Worm (Caenorhabditis elegans) whole organism, L1 larva: ENCODE measurements around the gene rab-30.

Experiments
- C16A3.4 ChIP-seq: fragments of 150-350 bp; optimal IDR thresholded peaks from 2 replicates; lab custom pipeline; 2014; ENCODE audit warnings: missing biosample characterization, missing genetic modification characterization
- Y116A8C.19 ChIP-seq: sonication (generic microtip); optimal IDR thresholded peaks from 2 replicates; lab custom pipeline; 2016; ENCODE audit warnings: missing compliant biosample characterization, missing genetic modification characterization, borderline replicate concordance
- ceh-82 ChIP-seq, 3 experiments: fragments of 150-350 bp in 1 of 3; sonication (generic microtip) in 2 of 3; optimal IDR thresholded peaks; 2 replicates each; lab custom pipeline; 2014 to 2017; ENCODE audit warnings: missing biosample characterization in 3 of 3, missing genetic modification characterization in 3 of 3
- ceh-90 ChIP-seq: sonication (generic microtip); optimal IDR thresholded peaks from 2 replicates; lab custom pipeline; 2016; ENCODE audit warnings: missing genetic modification characterization, missing compliant biosample characterization
- ces-1 ChIP-seq: fragments of 150-350 bp; optimal IDR thresholded peaks from 2 replicates; lab custom pipeline; 2014; ENCODE audit warnings: missing biosample characterization, missing genetic modification reagents, missing genetic modification characterization
- dsc-1 ChIP-seq: sonication (generic microtip); optimal IDR thresholded peaks from 2 replicates; lab custom pipeline; 2016; ENCODE audit warnings: mild to moderate bottlenecking, missing genetic modification characterization, missing compliant biosample characterization
- efl-1 ChIP-seq, 4 experiments: fragments of 150-350 bp; optimal IDR thresholded peaks in 3 of 4; peaks in 1 of 4; 1 replicate in 1 of 4; 2 replicates in 3 of 4; lab custom pipeline; 2014; ENCODE audit warnings: missing biosample characterization in 2 of 4, missing genetic modification characterization in 2 of 4, missing genetic modification reagents in 2 of 4
- fkh-10 ChIP-seq: sonication (generic microtip); optimal IDR thresholded peaks from 2 replicates; lab custom pipeline; 2017; ENCODE audit warnings: missing biosample characterization, missing genetic modification reagents, missing genetic modification characterization
- fkh-4 ChIP-seq: sonication (generic microtip); optimal IDR thresholded peaks from 2 replicates; lab custom pipeline; 2016; ENCODE audit warnings: missing compliant biosample characterization, missing genetic modification characterization, borderline replicate concordance
- hlh-4 ChIP-seq: sonication (generic microtip); optimal IDR thresholded peaks from 2 replicates; lab custom pipeline; 2016; ENCODE audit warnings: mild to moderate bottlenecking, missing genetic modification characterization, missing compliant biosample characterization
- lin-13 ChIP-seq: fragments of 150-350 bp; optimal IDR thresholded peaks from 2 replicates; lab custom pipeline; 2014; ENCODE audit warnings: missing biosample characterization, missing genetic modification reagents, missing genetic modification characterization
- lin-14 ChIP-seq: fragments of 200-800 bp; sonication (Bioruptor generic); optimal IDR thresholded peaks from 2 replicates; lab custom pipeline; 2018; ENCODE audit warnings: mild to moderate bottlenecking, missing genetic modification characterization, moderate library complexity, missing compliant biosample characterization
- lin-35 ChIP-seq, 2 experiments: fragments of 150-350 bp; optimal IDR thresholded peaks; 2 replicates each; lab custom pipeline; 2014; ENCODE audit warnings: missing biosample characterization in 2 of 2, missing genetic modification characterization in 2 of 2, missing genetic modification reagents in 2 of 2
- lsy-2 ChIP-seq, 2 experiments: fragments of 150-350 bp; optimal IDR thresholded peaks; 2 replicates each; lab custom pipeline; 2014; ENCODE audit warnings: missing biosample characterization in 2 of 2, missing genetic modification characterization in 2 of 2
- mab-9 ChIP-seq: fragments of 200-800 bp; sonication (Bioruptor generic); IDR thresholded peaks from 2 replicates; pipeline ENCODE4 v1.3.6; 2022; ENCODE audit warnings: missing genetic modification reagents, missing genetic modification characterization, missing compliant biosample characterization
- mef-2 ChIP-seq: fragments of 150-350 bp; optimal IDR thresholded peaks from 2 replicates; lab custom pipeline; 2014; ENCODE audit warnings: missing biosample characterization, missing genetic modification characterization
- nhr-20 ChIP-seq: sonication (generic microtip); optimal IDR thresholded peaks from 2 replicates; lab custom pipeline; 2016; ENCODE audit warnings: mild to moderate bottlenecking, missing genetic modification characterization, missing compliant biosample characterization
- nhr-237 ChIP-seq: fragments of 150-350 bp; optimal IDR thresholded peaks from 2 replicates; lab custom pipeline; 2014; ENCODE audit warnings: missing biosample characterization, missing genetic modification characterization
- nhr-71 ChIP-seq: sonication (generic microtip); optimal IDR thresholded peaks from 2 replicates; lab custom pipeline; 2016; ENCODE audit warnings: mild to moderate bottlenecking, missing genetic modification characterization, moderate library complexity, missing compliant biosample characterization
- nhr-84 ChIP-seq: sonication (generic microtip); optimal IDR thresholded peaks from 2 replicates; lab custom pipeline; 2017; ENCODE audit warnings: missing biosample characterization, missing genetic modification characterization
- nhr-85 ChIP-seq: sonication (generic microtip); peaks from one replicate; lab custom pipeline; 2016; ENCODE audit warnings: missing genetic modification characterization, inconsistent platforms, missing compliant biosample characterization
- rnt-1 ChIP-seq: sonication (generic microtip); optimal IDR thresholded peaks from 2 replicates; lab custom pipeline; 2016; ENCODE audit warnings: mild to moderate bottlenecking, missing genetic modification characterization, moderate library complexity, missing compliant biosample characterization
- snu-23 ChIP-seq: sonication (generic microtip); optimal IDR thresholded peaks from 2 replicates; lab custom pipeline; 2016; ENCODE audit warnings: missing genetic modification characterization, missing compliant biosample characterization
- swsn-7 ChIP-seq: sonication (generic microtip); optimal IDR thresholded peaks from 2 replicates; lab custom pipeline; 2016; ENCODE audit warnings: missing genetic modification characterization, missing compliant biosample characterization
- tbx-2 ChIP-seq: sonication (generic microtip); optimal IDR thresholded peaks from 2 replicates; lab custom pipeline; 2016; ENCODE audit warnings: missing genetic modification characterization, missing compliant biosample characterization
- tlp-1 ChIP-seq: fragments of 150-350 bp; optimal IDR thresholded peaks from 2 replicates; lab custom pipeline; 2014; ENCODE audit warnings: missing biosample characterization, missing genetic modification characterization
- unc-86 ChIP-seq: sonication (generic microtip); optimal IDR thresholded peaks from 2 replicates; lab custom pipeline; 2016; ENCODE audit warnings: missing genetic modification characterization, missing compliant biosample characterization
- xbp-1 ChIP-seq: sonication (generic microtip); optimal IDR thresholded peaks from 2 replicates; lab custom pipeline; 2016; ENCODE audit warnings: missing genetic modification characterization, missing compliant biosample characterization
- zag-1 ChIP-seq: fragments of 150-350 bp; optimal IDR thresholded peaks from 2 replicates; lab custom pipeline; 2014; ENCODE audit warnings: missing biosample characterization, missing genetic modification characterization
- ztf-4 ChIP-seq: fragments of 150-350 bp; optimal IDR thresholded peaks from 2 replicates; lab custom pipeline; 2014; ENCODE audit warnings: missing biosample characterization, missing genetic modification characterization

Gene rab-30

DNA sequence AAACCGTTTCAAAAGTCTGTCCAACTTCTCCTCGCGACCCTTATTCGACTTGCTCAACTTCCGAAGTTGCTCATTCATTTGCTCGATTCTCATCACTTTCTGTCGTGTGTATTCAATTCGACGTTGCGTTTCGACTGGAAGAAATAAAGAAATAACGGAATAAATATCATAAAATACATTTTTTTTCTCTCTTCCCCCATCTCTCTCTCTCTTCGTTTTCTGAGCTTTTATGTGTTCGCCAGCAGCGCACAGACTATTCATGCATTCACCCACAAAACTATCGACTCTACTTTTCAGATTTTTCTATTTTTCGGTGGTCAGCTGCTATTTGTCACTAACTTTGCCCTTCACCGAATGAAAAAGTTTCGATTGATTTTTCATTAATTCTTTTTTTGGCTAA, at the start of gene rab-30:
Gene rab-30 (plus strand): TSS at position 301 of the 400 bp plus-strand sequence.
- no peak for TF ChIP-seq lin-14
- no peak for TF ChIP-seq ceh-90

DNA sequence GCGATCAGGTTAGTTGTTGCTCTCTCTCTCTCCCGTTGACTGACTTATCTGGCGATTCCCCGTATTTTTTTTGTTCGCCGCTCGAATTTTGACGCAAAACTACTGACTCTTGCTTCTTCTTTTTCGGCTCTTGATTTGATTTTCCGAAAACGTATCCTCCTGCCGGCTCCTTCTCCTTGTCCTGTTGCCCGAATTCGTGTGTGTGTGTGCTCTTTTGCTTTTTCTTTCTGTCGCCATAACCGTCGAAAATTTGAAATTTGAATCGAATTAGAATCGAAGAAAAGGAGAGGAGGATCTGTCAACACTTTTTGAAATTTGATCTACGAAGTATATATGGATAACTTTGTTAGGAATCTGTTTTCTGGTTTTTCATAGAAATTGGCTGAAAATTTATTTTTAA, 47.8 kb upstream of the rab-30 start:
- TF ChIP-seq fkh-10 = peak; percentile 80
- peak; percentile 30 for TF ChIP-seq lin-14
- no peak for TF ChIP-seq tbx-2 (tag; lab: Kevin White, UChicago)

DNA sequence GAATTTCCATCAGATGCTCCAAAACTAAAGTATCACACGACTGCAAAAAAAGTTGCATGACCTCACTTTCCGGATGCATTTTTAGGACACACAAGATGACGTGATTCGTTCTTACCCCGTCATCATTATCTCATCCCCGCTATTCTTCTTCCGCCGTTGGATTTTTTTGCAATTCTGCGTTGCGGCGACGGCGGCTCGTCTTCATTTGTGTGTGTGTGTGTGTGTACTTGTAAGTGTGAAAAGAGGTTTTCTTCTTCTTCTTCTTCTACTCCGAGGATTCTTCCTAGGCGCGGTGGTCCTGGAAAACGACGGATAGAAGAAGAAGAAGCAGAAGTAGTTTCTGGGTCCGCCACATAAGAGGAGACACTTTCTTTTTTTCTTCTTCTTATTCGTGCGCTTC, 44.6 kb upstream of the rab-30 start:
- TF ChIP-seq ztf-4 (tag; lab: Kevin White, UChicago) (no peak), fkh-10 (peak; percentile 41), unc-86 (tag; lab: Kevin White, UChicago) (peak; percentile 18), efl-1 (optimal IDR thresholded peaks at IDR 0.05; lab: Kevin White, UChicago) (no peak), efl-1 (GFP tag; optimal IDR thresholded peaks at IDR 0.05 in 1 of 2; lab: Kevin White, UChicago) (peak in 1 of 2 experiments; percentile 84), nhr-84 (tag; lab: Kevin White, UChicago) (no peak), snu-23 (GFP tag; lab: Kevin White, UChicago) (no peak), ces-1 (GFP tag; lab: Kevin White, UChicago) (no peak), lin-14 (peak; percentile 62), mef-2 (tag; lab: Kevin White, UChicago) (no peak), nhr-85 (tag; lab: Kevin White, UChicago) (no peak)

DNA sequence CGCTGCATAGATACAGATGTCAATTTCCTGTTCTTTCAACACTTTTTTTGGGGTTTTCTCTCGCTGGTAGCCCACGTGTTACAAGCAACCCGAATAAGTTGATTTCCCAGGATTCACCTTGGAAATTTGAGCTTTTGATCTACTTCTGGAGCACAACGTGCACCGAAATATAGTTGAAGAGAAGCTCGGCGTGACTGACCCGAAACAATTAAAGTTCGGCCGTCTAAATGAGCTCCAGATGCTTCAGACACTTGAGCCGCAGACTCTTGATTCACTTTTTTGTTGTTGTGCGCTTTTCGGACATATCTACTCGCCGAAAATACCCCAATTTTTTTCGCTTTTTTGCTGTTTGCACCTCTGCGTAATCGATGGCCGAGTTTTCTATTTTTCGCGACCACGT, 41.5 kb upstream of the rab-30 start:
- TF ChIP-seq lin-35 (GFP tag; optimal IDR thresholded peaks at IDR 0.05; lab: Kevin White, UChicago) (no peak), swsn-7 (tag; lab: Kevin White, UChicago) (no peak), dsc-1 (tag; lab: Kevin White, UChicago) (peak; percentile 80), xbp-1 (tag; lab: Kevin White, UChicago) (no peak), nhr-237 (tag; lab: Kevin White, UChicago) (no peak), nhr-85 (tag; lab: Kevin White, UChicago) (peak; percentile 38), fkh-4 (tag; lab: Kevin White, UChicago) (peak; percentile 62), lin-13 (GFP tag; lab: Kevin White, UChicago) (no peak), ceh-82 (tag; optimal IDR thresholded peaks at IDR 0.05; lab: Kevin White, UChicago) (no peak), rnt-1 (tag; lab: Kevin White, UChicago) (no peak), Y116A8C.19 (tag; lab: Kevin White, UChicago) (no peak), mab-9 (no peak), tbx-2 (tag; lab: Kevin White, UChicago) (no peak), nhr-71 (tag; lab: Kevin White, UChicago) (no peak), mef-2 (tag; lab: Kevin White, UChicago) (no peak), tlp-1 (tag; lab: Kevin White, UChicago) (no peak), zag-1 (no peak), C16A3.4 (tag; lab: Kevin White, UChicago) (no peak)

DNA sequence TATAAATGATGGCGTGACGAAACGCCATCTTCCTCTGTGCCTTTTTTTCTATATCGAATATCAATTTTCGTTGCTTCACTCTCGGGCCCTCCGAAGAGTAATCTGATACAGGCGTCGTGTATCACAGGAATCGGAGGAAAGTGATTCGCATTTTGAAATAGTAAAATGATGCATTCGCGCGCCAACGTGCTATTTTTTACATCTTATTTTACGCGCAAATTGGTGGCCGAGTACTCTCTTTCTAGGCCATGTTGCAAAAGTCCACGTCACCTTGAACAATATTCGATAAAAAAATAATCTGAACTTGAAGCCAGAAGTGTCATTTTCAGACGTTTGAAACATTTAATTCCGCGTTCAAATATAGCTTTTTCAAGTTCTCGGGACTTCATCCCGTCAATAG, 40.8 kb upstream of the rab-30 start:
- TF ChIP-seq efl-1 (optimal IDR thresholded peaks at IDR 0.05; lab: Kevin White, UChicago) (no peak), efl-1 (GFP tag; optimal IDR thresholded peaks at IDR 0.05 in 1 of 2; lab: Kevin White, UChicago) (peak in 1 of 2 experiments; percentile 73), hlh-4 (no peak)

DNA sequence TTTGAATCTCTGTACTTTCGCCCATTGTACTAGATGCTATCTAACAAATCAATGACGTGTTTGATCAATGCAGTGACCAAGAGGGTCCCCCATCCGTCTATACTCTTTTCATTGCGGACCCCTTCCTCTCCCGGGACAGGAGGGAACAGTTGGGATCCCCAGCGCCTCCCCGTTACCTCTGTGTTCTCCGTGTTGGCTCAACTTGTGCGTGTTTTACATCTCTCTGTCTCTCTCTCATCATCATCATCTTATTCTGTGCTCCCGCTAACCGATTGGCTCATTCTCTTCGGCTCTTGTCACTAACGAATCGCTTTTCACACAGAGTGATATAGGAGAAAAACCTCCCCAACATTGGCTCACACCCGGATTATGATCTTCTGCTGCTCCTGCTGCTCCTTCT, 39.9 kb upstream of the rab-30 start, which contains the start of gene unc-49:
Gene unc-49 (plus strand): TSS at position 240 of the 400 bp plus-strand sequence.
- TF ChIP-seq snu-23 (GFP tag; lab: Kevin White, UChicago) = peak; percentile 18
- peak; percentile 73 for TF ChIP-seq lin-14
- peak; percentile 34 for TF ChIP-seq rnt-1 (tag; lab: Kevin White, UChicago)
- TF ChIP-seq Y116A8C.19 (tag; lab: Kevin White, UChicago) = no peak
- peak; percentile 28 for TF ChIP-seq nhr-71 (tag; lab: Kevin White, UChicago)
- TF ChIP-seq nhr-20 = peak; percentile 1
- TF ChIP-seq lsy-2 (tag; optimal IDR thresholded peaks at IDR 0.05; lab: Kevin White, UChicago) = no peak
- TF ChIP-seq, all 84 proteins: peak for 5
